Fruit fly (Drosophila melanogaster) whole organism, prepupa: Measurements from ENCODE around the gene 5-HT7.

Experiments used
- CG32006 ChIP-seq: fragments of 200-800 bp; sonication (Bioruptor generic); optimal IDR thresholded peaks from 3 replicates; lab custom pipeline; 2017; ENCODE audit warnings: missing biosample characterization, mild to moderate bottlenecking, missing genetic modification characterization
- Gug ChIP-seq: fragments of 200-800 bp; sonication (Bioruptor generic); IDR thresholded peaks from 2 replicates; pipeline ENCODE4 v1.3.6; 2022; ENCODE audit warnings: missing biosample characterization, missing genetic modification characterization
- Hr38 ChIP-seq: sonication (Bioruptor generic); optimal IDR thresholded peaks from 2 replicates; lab custom pipeline; 2016; ENCODE audit warnings: missing biosample characterization, missing genetic modification characterization
- Hr39 ChIP-seq: fragments of 200-800 bp; sonication (Bioruptor generic); optimal IDR thresholded peaks from 2 replicates; lab custom pipeline; 2016; ENCODE audit warnings: missing biosample characterization, missing genetic modification characterization
- dsx ChIP-seq: fragments of 200-800 bp; optimal IDR thresholded peaks from 3 replicates; lab custom pipeline; 2019; ENCODE audit warnings: missing biosample characterization, mild to moderate bottlenecking, missing genetic modification characterization, moderate library complexity; ENCODE audit not compliant: poor library complexity, severe bottlenecking

- no peak for TF ChIP-seq Hr39 (GFP tag; lab: Kevin White, UChicago)
- no peak for TF ChIP-seq Hr38 (GFP tag; lab: Kevin White, UChicago)
- TF ChIP-seq CG32006 = no peak
- no peak for TF ChIP-seq dsx (GFP tag; lab: Kevin White, UChicago)
- TF ChIP-seq Gug (GFP tag; lab: Robert Waterston, UW) = no peak
Observed at dm6 chr3R:30933894-30934434, 82.7 kb downstream of the 5-HT7 start.
